Worm (Caenorhabditis elegans) whole organism, L1 larva: ENCODE measurements around the gene lec-1.

Source experiments
- C04F5.9 ChIP-seq: sonication (generic microtip); optimal IDR thresholded peaks from 2 replicates; lab custom pipeline; 2016; ENCODE audit warnings: missing genetic modification characterization, missing compliant biosample characterization
- C16A3.4 ChIP-seq: fragments of 150-350 bp; optimal IDR thresholded peaks from 2 replicates; lab custom pipeline; 2014; ENCODE audit warnings: missing biosample characterization, missing genetic modification characterization
- F16B12.6 ChIP-seq: fragments of 150-350 bp; optimal IDR thresholded peaks from 2 replicates; lab custom pipeline; 2014; ENCODE audit warnings: missing biosample characterization, missing genetic modification characterization
- alr-1 ChIP-seq: fragments of 200-800 bp; sonication (Bioruptor generic); optimal IDR thresholded peaks from 2 replicates; lab custom pipeline; 2018; ENCODE audit warnings: borderline replicate concordance, mild to moderate bottlenecking, missing genetic modification characterization, missing compliant biosample characterization
- aly-2 ChIP-seq: fragments of 150-350 bp; optimal IDR thresholded peaks from 2 replicates; lab custom pipeline; 2014; ENCODE audit warnings: missing biosample characterization, missing genetic modification characterization
- blmp-1 ChIP-seq: fragments of 150-350 bp; optimal IDR thresholded peaks from 2 replicates; lab custom pipeline; 2014; ENCODE audit warnings: missing biosample characterization, missing genetic modification characterization
- ceh-63 ChIP-seq: fragments of 200-800 bp; sonication (Bioruptor generic); optimal IDR thresholded peaks from 2 replicates; lab custom pipeline; 2018; ENCODE audit warnings: mild to moderate bottlenecking, missing genetic modification characterization, missing compliant biosample characterization
- ces-1 ChIP-seq: fragments of 150-350 bp; optimal IDR thresholded peaks from 2 replicates; lab custom pipeline; 2014; ENCODE audit warnings: missing biosample characterization, missing genetic modification reagents, missing genetic modification characterization
- dpl-1 ChIP-seq, 3 experiments: fragments of 150-350 bp in 2 of 3; sonication (generic microtip) in 1 of 3; optimal IDR thresholded peaks; 2 replicates each; lab custom pipeline; 2014 to 2017; ENCODE audit warnings: missing biosample characterization in 3 of 3, missing genetic modification characterization in 3 of 3, missing genetic modification reagents in 3 of 3
- dsc-1 ChIP-seq: sonication (generic microtip); optimal IDR thresholded peaks from 2 replicates; lab custom pipeline; 2016; ENCODE audit warnings: mild to moderate bottlenecking, missing genetic modification characterization, missing compliant biosample characterization
- egl-13 ChIP-seq: sonication (generic microtip); optimal IDR thresholded peaks from 2 replicates; lab custom pipeline; 2016; ENCODE audit warnings: missing genotype, missing genetic modification reagents, missing genetic modification characterization, missing compliant biosample characterization
- elt-2 ChIP-seq: sonication (generic microtip); optimal IDR thresholded peaks from 2 replicates; lab custom pipeline; 2016; ENCODE audit warnings: missing genetic modification characterization, mild to moderate bottlenecking, inconsistent platforms, missing compliant biosample characterization, missing genetic modification reagents
- ets-5 ChIP-seq: fragments of 200-800 bp; sonication (Bioruptor generic); IDR thresholded peaks from 2 replicates; pipeline ENCODE4 v1.3.6; 2022; ENCODE audit warnings: missing genetic modification characterization, missing compliant biosample characterization
- fkh-8 ChIP-seq: sonication (generic microtip); optimal IDR thresholded peaks from 2 replicates; lab custom pipeline; 2016; ENCODE audit warnings: mild to moderate bottlenecking, missing genetic modification characterization, missing compliant biosample characterization
- fos-1 ChIP-seq: fragments of 150-350 bp; optimal IDR thresholded peaks from 2 replicates; lab custom pipeline; 2014; ENCODE audit warnings: missing biosample characterization, missing genetic modification characterization
- hlh-17 ChIP-seq: fragments of 200-800 bp; sonication (Bioruptor generic); optimal IDR thresholded peaks from 2 replicates; lab custom pipeline; 2018; ENCODE audit warnings: missing genetic modification characterization, mild to moderate bottlenecking, missing compliant biosample characterization, moderate library complexity, borderline replicate concordance
- hpl-2 ChIP-seq: fragments of 150-350 bp; optimal IDR thresholded peaks from 2 replicates; lab custom pipeline; 2014; ENCODE audit warnings: missing biosample characterization, missing genetic modification reagents, missing genetic modification characterization
- irx-1 ChIP-seq: sonication (generic microtip); optimal IDR thresholded peaks from 2 replicates; lab custom pipeline; 2016; ENCODE audit warnings: missing genetic modification characterization, missing compliant biosample characterization
- isw-1 ChIP-seq: fragments of 200-800 bp; sonication (Bioruptor generic); IDR thresholded peaks from 2 replicates; pipeline ENCODE4 v1.3.6; 2022; ENCODE audit warnings: missing genetic modification characterization, missing compliant biosample characterization
- jun-1 ChIP-seq: fragments of 150-350 bp; optimal IDR thresholded peaks from 2 replicates; lab custom pipeline; 2014; ENCODE audit warnings: missing biosample characterization, missing genetic modification reagents, missing genetic modification characterization
- lin-13 ChIP-seq: fragments of 150-350 bp; optimal IDR thresholded peaks from 2 replicates; lab custom pipeline; 2014; ENCODE audit warnings: missing biosample characterization, missing genetic modification reagents, missing genetic modification characterization
- lin-14 ChIP-seq: fragments of 200-800 bp; sonication (Bioruptor generic); optimal IDR thresholded peaks from 2 replicates; lab custom pipeline; 2018; ENCODE audit warnings: mild to moderate bottlenecking, missing genetic modification characterization, moderate library complexity, missing compliant biosample characterization
- lin-15B ChIP-seq: fragments of 150-350 bp; sonication (generic microtip); optimal IDR thresholded peaks from 3 replicates; lab custom pipeline; 2014; ENCODE audit warnings: missing biosample characterization, missing genetic modification characterization
- lin-35 ChIP-seq, 2 experiments: fragments of 150-350 bp; optimal IDR thresholded peaks; 2 replicates each; lab custom pipeline; 2014; ENCODE audit warnings: missing biosample characterization in 2 of 2, missing genetic modification characterization in 2 of 2, missing genetic modification reagents in 2 of 2
- lin-39 ChIP-seq: fragments of 150-350 bp; optimal IDR thresholded peaks from 2 replicates; lab custom pipeline; 2014; ENCODE audit warnings: missing biosample characterization, missing genetic modification reagents, missing genetic modification characterization
- lir-3 ChIP-seq: sonication (generic microtip); optimal IDR thresholded peaks from 2 replicates; lab custom pipeline; 2016; ENCODE audit warnings: mild to moderate bottlenecking, missing genetic modification characterization, moderate library complexity, missing compliant biosample characterization; ENCODE audit not compliant: poor library complexity
- lsy-2 ChIP-seq, 2 experiments: fragments of 150-350 bp; optimal IDR thresholded peaks; 2 replicates each; lab custom pipeline; 2014; ENCODE audit warnings: missing biosample characterization in 2 of 2, missing genetic modification characterization in 2 of 2
- mab-9 ChIP-seq: fragments of 200-800 bp; sonication (Bioruptor generic); IDR thresholded peaks from 2 replicates; pipeline ENCODE4 v1.3.6; 2022; ENCODE audit warnings: missing genetic modification reagents, missing genetic modification characterization, missing compliant biosample characterization
- mdl-1 ChIP-seq, 2 experiments: fragments of 150-350 bp; optimal IDR thresholded peaks; 2 replicates each; lab custom pipeline; 2014 to 2017; ENCODE audit warnings: missing biosample characterization in 2 of 2, missing genetic modification characterization in 2 of 2, inconsistent platforms in 1 of 2
- mep-1 ChIP-seq: fragments of 150-350 bp; optimal IDR thresholded peaks from 2 replicates; lab custom pipeline; 2014; ENCODE audit warnings: missing biosample characterization, missing genetic modification characterization
- nhr-19 ChIP-seq: fragments of 200-800 bp; sonication (Bioruptor generic); conservative IDR thresholded peaks from 2 replicates; pipeline ENCODE4 v1.3.6; 2022; ENCODE audit warnings: missing genetic modification characterization, missing compliant biosample characterization
- nhr-20 ChIP-seq: sonication (generic microtip); optimal IDR thresholded peaks from 2 replicates; lab custom pipeline; 2016; ENCODE audit warnings: mild to moderate bottlenecking, missing genetic modification characterization, missing compliant biosample characterization
- nhr-237 ChIP-seq: fragments of 150-350 bp; optimal IDR thresholded peaks from 2 replicates; lab custom pipeline; 2014; ENCODE audit warnings: missing biosample characterization, missing genetic modification characterization
- nhr-28 ChIP-seq: fragments of 150-350 bp; optimal IDR thresholded peaks from 2 replicates; lab custom pipeline; 2014; ENCODE audit warnings: missing biosample characterization, missing genetic modification characterization
- nhr-71 ChIP-seq: sonication (generic microtip); optimal IDR thresholded peaks from 2 replicates; lab custom pipeline; 2016; ENCODE audit warnings: mild to moderate bottlenecking, missing genetic modification characterization, moderate library complexity, missing compliant biosample characterization
- nhr-77 ChIP-seq: fragments of 150-350 bp; optimal IDR thresholded peaks from 2 replicates; lab custom pipeline; 2014; ENCODE audit warnings: missing biosample characterization, missing genetic modification characterization
- nhr-84 ChIP-seq: sonication (generic microtip); optimal IDR thresholded peaks from 2 replicates; lab custom pipeline; 2017; ENCODE audit warnings: missing biosample characterization, missing genetic modification characterization
- nhr-85 ChIP-seq: sonication (generic microtip); peaks from one replicate; lab custom pipeline; 2016; ENCODE audit warnings: missing genetic modification characterization, inconsistent platforms, missing compliant biosample characterization
- nhr-90 ChIP-seq: sonication (generic microtip); optimal IDR thresholded peaks from 2 replicates; lab custom pipeline; 2016; ENCODE audit warnings: mild to moderate bottlenecking, missing genetic modification characterization, missing compliant biosample characterization; ENCODE audit not compliant: poor library complexity
- pax-3 ChIP-seq: fragments of 200-800 bp; sonication (Bioruptor generic); optimal IDR thresholded peaks from 2 replicates; lab custom pipeline; 2018; ENCODE audit warnings: mild to moderate bottlenecking, missing genetic modification characterization, moderate library complexity, missing compliant biosample characterization
- pqm-1 ChIP-seq: sonication (generic microtip); optimal IDR thresholded peaks from 3 replicates; lab custom pipeline; 2017; ENCODE audit warnings: missing biosample characterization, missing genetic modification characterization
- snpc-4 ChIP-seq: fragments of 150-350 bp; optimal IDR thresholded peaks from 2 replicates; lab custom pipeline; 2014; ENCODE audit warnings: missing biosample characterization, missing genetic modification characterization
- snu-23 ChIP-seq: sonication (generic microtip); optimal IDR thresholded peaks from 2 replicates; lab custom pipeline; 2016; ENCODE audit warnings: missing genetic modification characterization, missing compliant biosample characterization
- sox-4 ChIP-seq: sonication (generic microtip); optimal IDR thresholded peaks from 2 replicates; lab custom pipeline; 2016; ENCODE audit warnings: missing genetic modification characterization, missing compliant biosample characterization
- sup-37 ChIP-seq: fragments of 200-800 bp; sonication (Bioruptor generic); optimal IDR thresholded peaks from 2 replicates; lab custom pipeline; 2018; ENCODE audit warnings: mild to moderate bottlenecking, missing genetic modification characterization, missing compliant biosample characterization
- swsn-7 ChIP-seq: sonication (generic microtip); optimal IDR thresholded peaks from 2 replicates; lab custom pipeline; 2016; ENCODE audit warnings: missing genetic modification characterization, missing compliant biosample characterization
- tbx-2 ChIP-seq: sonication (generic microtip); optimal IDR thresholded peaks from 2 replicates; lab custom pipeline; 2016; ENCODE audit warnings: missing genetic modification characterization, missing compliant biosample characterization
- unc-62 ChIP-seq: fragments of 150-350 bp; optimal IDR thresholded peaks from 2 replicates; lab custom pipeline; 2014; ENCODE audit warnings: missing biosample characterization, missing genetic modification reagents, missing genetic modification characterization
- unc-86 ChIP-seq: sonication (generic microtip); optimal IDR thresholded peaks from 2 replicates; lab custom pipeline; 2016; ENCODE audit warnings: missing genetic modification characterization, missing compliant biosample characterization
- xbp-1 ChIP-seq: sonication (generic microtip); optimal IDR thresholded peaks from 2 replicates; lab custom pipeline; 2016; ENCODE audit warnings: missing genetic modification characterization, missing compliant biosample characterization
- zag-1 ChIP-seq: fragments of 150-350 bp; optimal IDR thresholded peaks from 2 replicates; lab custom pipeline; 2014; ENCODE audit warnings: missing biosample characterization, missing genetic modification characterization
- zip-4 ChIP-seq: fragments of 200-800 bp; sonication (Bioruptor generic); optimal IDR thresholded peaks from 2 replicates; lab custom pipeline; 2018; ENCODE audit warnings: mild to moderate bottlenecking, missing genetic modification characterization, moderate library complexity, missing compliant biosample characterization
- ztf-4 ChIP-seq: fragments of 150-350 bp; optimal IDR thresholded peaks from 2 replicates; lab custom pipeline; 2014; ENCODE audit warnings: missing biosample characterization, missing genetic modification characterization

Gene lec-1

DNA sequence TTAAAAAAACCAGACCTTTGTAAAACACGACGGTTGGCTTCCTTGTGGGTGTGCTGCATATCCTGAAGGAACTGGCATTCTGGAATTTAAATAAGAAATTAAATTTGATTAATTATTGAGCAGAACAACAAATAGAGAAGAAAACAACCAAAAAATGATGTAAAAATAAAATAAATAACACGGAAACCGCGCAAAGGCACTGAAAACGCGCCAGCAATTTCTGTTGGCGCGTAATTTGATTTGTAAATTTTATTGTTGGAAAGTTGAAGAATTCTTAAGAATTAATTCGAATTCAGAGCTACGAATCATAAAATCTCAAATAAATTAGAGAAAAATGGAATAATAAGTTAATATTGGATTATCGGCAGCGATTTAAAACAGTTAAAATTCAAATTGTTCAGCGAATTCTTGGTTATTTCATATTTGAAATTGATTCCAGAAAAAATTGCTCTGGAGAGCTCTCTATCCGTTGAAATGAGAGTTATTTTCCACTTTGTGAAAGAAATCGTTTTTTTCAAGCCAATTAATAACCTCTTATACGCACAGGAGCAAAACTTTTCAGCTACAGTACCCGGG, 42.6 kb downstream of the lec-1 start, which contains the start of gene romo-1:
TSS of gene romo-1 (minus strand) at position 79 of the 576 bp plus-strand sequence.
- peak; percentile 86 for TF ChIP-seq swsn-7
- TF ChIP-seq tbx-2: peak; percentile 86
- TF ChIP-seq fkh-8 (tag; lab: Kevin White, UChicago): peak; percentile 64
- TF ChIP-seq ces-1 (GFP tag; lab: Kevin White, UChicago): no peak
- TF ChIP-seq zag-1: no peak
- peak; percentile 87 to 89 for TF ChIP-seq lsy-2 (tag; optimal IDR thresholded peaks at IDR 0.05; lab: Kevin White, UChicago)
- peak; percentile 58 for TF ChIP-seq lin-15B
- TF ChIP-seq xbp-1 (tag; lab: Kevin White, UChicago): peak; percentile 80
- no peak for TF ChIP-seq mab-9
- peak; percentile 45 for TF ChIP-seq C04F5.9 (tag; lab: Kevin White, UChicago)
- TF ChIP-seq elt-2 (tag; lab: Kevin White, UChicago): peak; percentile 40
- peak; percentile 23 for TF ChIP-seq pax-3 (tag; lab: Kevin White, UChicago)
- peak; percentile 85 for TF ChIP-seq nhr-85
- peak; percentile 93 to 96 for TF ChIP-seq lin-35 (GFP tag; optimal IDR thresholded peaks at IDR 0.05; lab: Kevin White, UChicago)
- TF ChIP-seq aly-2 (tag; lab: Kevin White, UChicago): peak; percentile 67
- TF ChIP-seq dsc-1 (tag; lab: Kevin White, UChicago): peak; percentile 81
- peak; percentile 3 for TF ChIP-seq nhr-77
- peak; percentile 34 for TF ChIP-seq jun-1 (tag; lab: Kevin White, UChicago)
- no peak for TF ChIP-seq ceh-63 (GFP tag; lab: Kevin White, UChicago)
- TF ChIP-seq dpl-1 (GFP tag; optimal IDR thresholded peaks at IDR 0.05; lab: Kevin White, UChicago): peak; percentile 91 to 96 (median 96)
- no peak for TF ChIP-seq sup-37 (GFP tag; lab: Kevin White, UChicago)
- TF ChIP-seq hlh-17 (GFP tag; lab: Kevin White, UChicago): no peak
- no peak for TF ChIP-seq hpl-2 (GFP tag; lab: Kevin White, UChicago)
- TF ChIP-seq sox-4 (tag; lab: Kevin White, UChicago): peak; percentile 38
- TF ChIP-seq nhr-19 (GFP tag; lab: Robert Waterston, UW): peak; percentile 76
- peak; percentile 67 for TF ChIP-seq F16B12.6
- TF ChIP-seq nhr-71 (tag; lab: Kevin White, UChicago): peak; percentile 88
- peak in 1 of 2 experiments; percentile 58 for TF ChIP-seq mdl-1 (tag; optimal IDR thresholded peaks at IDR 0.05; lab: Kevin White, UChicago)
- peak; percentile 71 for TF ChIP-seq unc-86 (tag; lab: Kevin White, UChicago)
- peak; percentile 44 for TF ChIP-seq ztf-4
- no peak for TF ChIP-seq nhr-28 (tag; lab: Kevin White, UChicago)
- TF ChIP-seq nhr-20 (tag; lab: Kevin White, UChicago): peak; percentile 88
- peak; percentile 88 for TF ChIP-seq snpc-4 (tag; lab: Kevin White, UChicago)
- peak; percentile 64 for TF ChIP-seq lir-3
- peak; percentile 40 for TF ChIP-seq egl-13
- TF ChIP-seq nhr-90 (tag; lab: Kevin White, UChicago): peak; percentile 85
- peak; percentile 57 for TF ChIP-seq irx-1
- peak; percentile 55 for TF ChIP-seq isw-1 (GFP tag; lab: Robert Waterston, UW)
- TF ChIP-seq C16A3.4 (tag; lab: Kevin White, UChicago): peak; percentile 78
- TF ChIP-seq lin-39 (tag; lab: Kevin White, UChicago): peak; percentile 48
- peak; percentile 77 for TF ChIP-seq blmp-1 (tag; lab: Kevin White, UChicago)
- TF ChIP-seq lin-13: peak; percentile 58
- TF ChIP-seq unc-62 (GFP tag; lab: Kevin White, UChicago): no peak
- peak; percentile 50 for TF ChIP-seq fos-1 (tag; lab: Kevin White, UChicago)
- TF ChIP-seq snu-23 (GFP tag; lab: Kevin White, UChicago): peak; percentile 88
- peak; percentile 85 for TF ChIP-seq lin-14 (GFP tag; lab: Kevin White, UChicago)
- TF ChIP-seq pqm-1 (tag; lab: Kevin White, UChicago): no peak
- TF ChIP-seq zip-4 (GFP tag; lab: Kevin White, UChicago): peak; percentile 15
- TF ChIP-seq nhr-84 (tag; lab: Kevin White, UChicago): no peak
- no peak for TF ChIP-seq alr-1 (tag; lab: Kevin White, UChicago)
- TF ChIP-seq ets-5 (GFP tag; lab: Robert Waterston, UW): no peak
- TF ChIP-seq mep-1 (tag; lab: Kevin White, UChicago): peak; percentile 94
- peak; percentile 5 for TF ChIP-seq nhr-237 (tag; lab: Kevin White, UChicago)
